Worm (Caenorhabditis elegans) whole organism, late embryonic: ENCODE data around the gene pct-1.

Experiments
- T23F11.4 ChIP-seq: fragments of 200-800 bp; sonication (Bioruptor generic); optimal IDR thresholded peaks from 2 replicates; lab custom pipeline; 2018; ENCODE audit warnings: mild to moderate bottlenecking, missing genetic modification characterization, missing compliant biosample characterization
- ceh-22 ChIP-seq: sonication (generic microtip); optimal IDR thresholded peaks from 2 replicates; lab custom pipeline; 2017; ENCODE audit warnings: missing biosample characterization, missing genetic modification characterization
- elt-4 ChIP-seq: sonication (generic microtip); optimal IDR thresholded peaks from 2 replicates; lab custom pipeline; 2016; ENCODE audit warnings: missing genetic modification characterization, missing compliant biosample characterization
- eyg-1 ChIP-seq: sonication (generic microtip); optimal IDR thresholded peaks from 2 replicates; lab custom pipeline; 2016; ENCODE audit warnings: missing genotype, missing genetic modification characterization, missing compliant biosample characterization
- fkh-10 ChIP-seq: fragments of 150-350 bp; optimal IDR thresholded peaks from 2 replicates; lab custom pipeline; 2014; ENCODE audit warnings: missing biosample characterization, missing genetic modification reagents, missing genetic modification characterization
- hlh-15 ChIP-seq: sonication (generic microtip); optimal IDR thresholded peaks from 2 replicates; lab custom pipeline; 2016; ENCODE audit warnings: missing genetic modification characterization, missing compliant biosample characterization
- madf-2 ChIP-seq: sonication (generic microtip); optimal IDR thresholded peaks from 2 replicates; lab custom pipeline; 2017; ENCODE audit warnings: missing genetic modification characterization, missing compliant biosample characterization
- sox-4 ChIP-seq: sonication (generic microtip); optimal IDR thresholded peaks from 2 replicates; lab custom pipeline; 2017; ENCODE audit warnings: mild to moderate bottlenecking, missing genetic modification characterization, inconsistent platforms, missing compliant biosample characterization
- syd-9 ChIP-seq: sonication (generic microtip); optimal IDR thresholded peaks from 2 replicates; lab custom pipeline; 2016; ENCODE audit warnings: mild to moderate bottlenecking, missing genetic modification characterization, moderate library complexity, missing compliant biosample characterization

pct-1 gene

ce11 chrIV:8236502-8236901, 60.2 kb downstream of the pct-1 start, which contains the start of gene nhr-66:
Gene nhr-66, minus strand, starts transcription at chrIV:8236602.
- no peak for TF ChIP-seq eyg-1 (tag; lab: Kevin White, UChicago)
- no peak for TF ChIP-seq sox-4 (tag; lab: Kevin White, UChicago)
- TF ChIP-seq syd-9 (tag; lab: Kevin White, UChicago), result no peak
- no peak for TF ChIP-seq hlh-15 (tag; lab: Kevin White, UChicago)
- TF ChIP-seq elt-4 (tag; lab: Kevin White, UChicago), result no peak
- no peak for TF ChIP-seq T23F11.4 (GFP tag; lab: Kevin White, UChicago)
- TF ChIP-seq madf-2, result no peak
- TF ChIP-seq fkh-10 (GFP tag; lab: Kevin White, UChicago), result no peak
- TF ChIP-seq ceh-22 (tag; lab: Kevin White, UChicago), result no peak
